Worm (Caenorhabditis elegans): ENCODE data around the gene rps-23.

ce11 chrIV:12391003-12391637 is at the start of gene rps-23, which contains the start of gene dpm-3:
- TF ChIP-seq ztf-3 (GFP tag; optimal IDR thresholded peaks at IDR 0.05): no peak
- TF ChIP-seq tlf-1 (GFP tag; optimal IDR thresholded peaks at IDR 0.05): peak; percentile 95
- TF ChIP-seq F39B2.1 (GFP tag; IDR thresholded peaks at IDR 0.05): peak; percentile 81; the same call in 1 of the 2 replicates
- TF ChIP-seq Y95B8A.8 (GFP tag; IDR thresholded peaks at IDR 0.05): peak; percentile 94

All from whole organism, young adult.